Fruit fly (Drosophila melanogaster): ENCODE data around the gene SelR.

The SelR gene

dm6 chr3R:10881824-10882559 is 13.6 kb upstream of the SelR start, which contains the start of gene Tpc1 (continued):
- peak; percentile 96 for TF ChIP-seq achi (GFP tag; optimal IDR thresholded peaks at IDR 0.05)
- TF ChIP-seq CG31627 (GFP tag; optimal IDR thresholded peaks at IDR 0.05): peak; percentile 42
- no peak for TF ChIP-seq Sox15 (GFP tag; optimal IDR thresholded peaks at IDR 0.05)
- TF ChIP-seq svp (GFP tag): peak; percentile 65
- peak; percentile 36 for TF ChIP-seq Ets21C (GFP tag; optimal IDR thresholded peaks at IDR 0.05)
- peak; percentile 47 for TF ChIP-seq Hr4 (GFP tag; optimal IDR thresholded peaks at IDR 0.05)
- peak; percentile 43 for TF ChIP-seq CG3032 (tag; optimal IDR thresholded peaks at IDR 0.05)
- TF ChIP-seq Gug (GFP tag; IDR thresholded peaks at IDR 0.05): no peak
- TF ChIP-seq eg (GFP tag; IDR thresholded peaks at IDR 0.05): peak; percentile 35; the same call in 1 of the 3 replicates
- TF ChIP-seq Hr39 (GFP tag; optimal IDR thresholded peaks at IDR 0.05): peak; percentile 51
- no peak for TF ChIP-seq dac (GFP tag; optimal IDR thresholded peaks at IDR 0.05)
- TF ChIP-seq OdsH (GFP tag; optimal IDR thresholded peaks at IDR 0.05): peak; percentile 32
- no peak for TF ChIP-seq Smox (GFP tag; optimal IDR thresholded peaks at IDR 0.05)
- TF ChIP-seq salr (GFP tag; optimal IDR thresholded peaks at IDR 0.05): no peak
- peak; percentile 47 for TF ChIP-seq CG3919 (GFP tag; optimal IDR thresholded peaks at IDR 0.05)
- peak; percentile 21 for TF ChIP-seq Eip75B (GFP tag; optimal IDR thresholded peaks at IDR 0.05)
- peak; percentile 20 for TF ChIP-seq dsx (GFP tag; optimal IDR thresholded peaks at IDR 0.05; ENCODE audit: poor library complexity, severe bottlenecking)
- TF ChIP-seq Sox14 (GFP tag; optimal IDR thresholded peaks at IDR 0.05): peak; percentile 65
- peak; percentile 40 for TF ChIP-seq esn (GFP tag; optimal IDR thresholded peaks at IDR 0.05)

dm6 chr3R:10879219-10879618 is 10.8 kb upstream of the SelR start, which contains the start of gene CG14695:
CG14695 (minus strand) TSS chr3R:10879319.
- TF ChIP-seq svp (GFP tag): no peak
- no peak for TF ChIP-seq ss (GFP tag; optimal IDR thresholded peaks at IDR 0.05)

- TF ChIP-seq vri (GFP tag; optimal IDR thresholded peaks at IDR 0.05) (no peak), svp (GFP tag) (peak; percentile 52), achi (GFP tag; optimal IDR thresholded peaks at IDR 0.05) (no peak), spab (GFP tag; optimal IDR thresholded peaks at IDR 0.05) (no peak)
These were observed 10.2 kb upstream of the SelR start for dm6 chr3R:10878628-10879027.

- TF ChIP-seq fkh (GFP tag; optimal IDR thresholded peaks at IDR 0.05) (peak; percentile 17), svp (GFP tag) (peak; percentile 43), fd85E (GFP tag; optimal IDR thresholded peaks at IDR 0.05) (no peak), CG6163 (GFP tag; IDR thresholded peaks at IDR 0.05) (no peak), CG6854 (GFP tag; optimal IDR thresholded peaks at IDR 0.05) (no peak)
These were observed 9.4 kb upstream of the SelR start for dm6 chr3R:10877808-10878207.

dm6 chr3R:10875515-10876434 is 7.3 kb upstream of the SelR start, which contains the start of gene Sodh2:
Sodh2 (plus strand) TSS chr3R:10876384.
- TF ChIP-seq fd85E (GFP tag; optimal IDR thresholded peaks at IDR 0.05): no peak
- peak; percentile 16 for TF ChIP-seq cyc (GFP tag; optimal IDR thresholded peaks at IDR 0.05)
- peak; percentile 66 for TF ChIP-seq CG6163 (GFP tag; IDR thresholded peaks at IDR 0.05)
- TF ChIP-seq CG11294 (GFP tag; IDR thresholded peaks at IDR 0.05): peak; percentile 65
- TF ChIP-seq Hr38 (GFP tag; optimal IDR thresholded peaks at IDR 0.05): no peak
- peak; percentile 45 for TF ChIP-seq CG6808 (GFP tag; optimal IDR thresholded peaks at IDR 0.05)
- TF ChIP-seq Lpt (GFP tag; optimal IDR thresholded peaks at IDR 0.05): peak; percentile 43
- TF ChIP-seq CG32006 (GFP tag; optimal IDR thresholded peaks at IDR 0.05): peak; percentile 63
- TF ChIP-seq Gug (GFP tag; IDR thresholded peaks at IDR 0.05): peak; percentile 53; the same call in 1 of the 2 replicates
- no peak for TF ChIP-seq CG4318 (GFP tag; optimal IDR thresholded peaks at IDR 0.05)
- TF ChIP-seq dac (GFP tag; optimal IDR thresholded peaks at IDR 0.05): peak; percentile 32
- peak; percentile 97 for TF ChIP-seq fkh (GFP tag; optimal IDR thresholded peaks at IDR 0.05)
- peak; percentile 48 for TF ChIP-seq Blimp-1 (GFP tag; optimal IDR thresholded peaks at IDR 0.05)
- peak; percentile 56 for TF ChIP-seq net (GFP tag; optimal IDR thresholded peaks at IDR 0.05)
- peak; percentile 45 for TF ChIP-seq CG7368 (GFP tag; optimal IDR thresholded peaks at IDR 0.05)
- TF ChIP-seq Eip78C (GFP tag): peak; percentile 85
- no peak for TF ChIP-seq CG1621 (tag; optimal IDR thresholded peaks at IDR 0.05)
- peak; percentile 58 for TF ChIP-seq Ets96B (tag; optimal IDR thresholded peaks at IDR 0.05)
- TF ChIP-seq Smox (GFP tag; optimal IDR thresholded peaks at IDR 0.05): peak; percentile 42
- TF ChIP-seq Sox14 (GFP tag; optimal IDR thresholded peaks at IDR 0.05): peak; percentile 50
- peak; percentile 77 for TF ChIP-seq esn (GFP tag; optimal IDR thresholded peaks at IDR 0.05)
- peak; percentile 65 for TF ChIP-seq OdsH (GFP tag; optimal IDR thresholded peaks at IDR 0.05)

Data from whole organism, prepupa.